Worm (Caenorhabditis elegans): ENCODE data around the gene K07D4.9.
"Not testable (repeated sequence)": the region's sequence is repeated elsewhere in the genome, so short reads cannot be mapped to it uniquely, and the experiment has no call there.

ce11 chrII:4049672-4050071 lies 21.3 kb downstream of the K07D4.9 start:
- TF ChIP-seq ztf-28 (GFP tag; IDR thresholded peaks at IDR 0.05) (0 out of 2 replicates have a peak, but pooled peaks have one; percentile 37), cebp-1 (GFP tag; IDR thresholded peaks at IDR 0.05) (peak; percentile 69), cebp-1 (tag; optimal IDR thresholded peaks at IDR 0.05) (peak; percentile 20)
- not testable (repeated sequence) for TF ChIP-seq B0261.1 (tag; optimal IDR thresholded peaks at IDR 0.05); snpc-4 (GFP tag; optimal IDR thresholded peaks at IDR 0.05); snpc-4 (tag; optimal IDR thresholded peaks at IDR 0.05); him-1 (tag; optimal IDR thresholded peaks at IDR 0.05); ets-4 (GFP tag; optimal IDR thresholded peaks at IDR 0.05); ztf-3 (GFP tag; optimal IDR thresholded peaks at IDR 0.05)

All from whole organism, young adult.